Worm (Caenorhabditis elegans): ENCODE measurements around the gene T05G5.1.

ce11 chrIII:9701798-9702197 lies 41.3 kb downstream of the T05G5.1 start:
- TF ChIP-seq fos-1 (tag; optimal IDR thresholded peaks at IDR 0.05) (no peak), Y116A8C.19 (tag; optimal IDR thresholded peaks at IDR 0.05; ENCODE audit: borderline replicate concordance) (no peak), zip-4 (GFP tag; optimal IDR thresholded peaks at IDR 0.05) (no peak)
